Worm (Caenorhabditis elegans) whole organism, L1 larva: ENCODE data around the gene copd-1.

Experiments used
- C04F5.9 ChIP-seq: sonication (generic microtip); optimal IDR thresholded peaks from 2 replicates; lab custom pipeline; 2016; ENCODE audit warnings: missing genetic modification characterization, missing compliant biosample characterization
- C16A3.4 ChIP-seq: fragments of 150-350 bp; optimal IDR thresholded peaks from 2 replicates; lab custom pipeline; 2014; ENCODE audit warnings: missing biosample characterization, missing genetic modification characterization
- C34B4.2 ChIP-seq: sonication (generic microtip); optimal IDR thresholded peaks from 2 replicates; lab custom pipeline; 2017; ENCODE audit warnings: mild to moderate bottlenecking, missing genetic modification characterization, missing compliant biosample characterization
- F16B12.6 ChIP-seq: fragments of 150-350 bp; optimal IDR thresholded peaks from 2 replicates; lab custom pipeline; 2014; ENCODE audit warnings: missing biosample characterization, missing genetic modification characterization
- Y116A8C.19 ChIP-seq: sonication (generic microtip); optimal IDR thresholded peaks from 2 replicates; lab custom pipeline; 2016; ENCODE audit warnings: missing compliant biosample characterization, missing genetic modification characterization, borderline replicate concordance
- aha-1 ChIP-seq: fragments of 150-350 bp; optimal IDR thresholded peaks from 2 replicates; lab custom pipeline; 2014; ENCODE audit warnings: missing biosample characterization, missing genetic modification characterization
- alr-1 ChIP-seq: fragments of 200-800 bp; sonication (Bioruptor generic); optimal IDR thresholded peaks from 2 replicates; lab custom pipeline; 2018; ENCODE audit warnings: borderline replicate concordance, mild to moderate bottlenecking, missing genetic modification characterization, missing compliant biosample characterization
- aly-2 ChIP-seq: fragments of 150-350 bp; optimal IDR thresholded peaks from 2 replicates; lab custom pipeline; 2014; ENCODE audit warnings: missing biosample characterization, missing genetic modification characterization
- ama-1 ChIP-seq: fragments of 150-350 bp; optimal IDR thresholded peaks from 2 replicates; lab custom pipeline; 2014
- blmp-1 ChIP-seq: fragments of 150-350 bp; optimal IDR thresholded peaks from 2 replicates; lab custom pipeline; 2014; ENCODE audit warnings: missing biosample characterization, missing genetic modification characterization
- ceh-63 ChIP-seq: fragments of 200-800 bp; sonication (Bioruptor generic); optimal IDR thresholded peaks from 2 replicates; lab custom pipeline; 2018; ENCODE audit warnings: mild to moderate bottlenecking, missing genetic modification characterization, missing compliant biosample characterization
- ceh-88 ChIP-seq: fragments of 200-800 bp; sonication (Bioruptor generic); IDR thresholded peaks from 2 replicates; pipeline ENCODE4 v1.3.6; 2022; ENCODE audit warnings: missing genetic modification characterization, missing compliant biosample characterization
- ces-1 ChIP-seq: fragments of 150-350 bp; optimal IDR thresholded peaks from 2 replicates; lab custom pipeline; 2014; ENCODE audit warnings: missing biosample characterization, missing genetic modification reagents, missing genetic modification characterization
- dsc-1 ChIP-seq: sonication (generic microtip); optimal IDR thresholded peaks from 2 replicates; lab custom pipeline; 2016; ENCODE audit warnings: mild to moderate bottlenecking, missing genetic modification characterization, missing compliant biosample characterization
- efl-1 ChIP-seq, 4 experiments: fragments of 150-350 bp; optimal IDR thresholded peaks in 3 of 4; peaks in 1 of 4; 1 replicate in 1 of 4; 2 replicates in 3 of 4; lab custom pipeline; 2014; ENCODE audit warnings: missing biosample characterization in 2 of 4, missing genetic modification characterization in 2 of 4, missing genetic modification reagents in 2 of 4
- efl-3 ChIP-seq: fragments of 200-800 bp; sonication (Bioruptor generic); optimal IDR thresholded peaks from 2 replicates; lab custom pipeline; 2018; ENCODE audit warnings: mild to moderate bottlenecking, missing genetic modification characterization, missing compliant biosample characterization
- egl-13 ChIP-seq: sonication (generic microtip); optimal IDR thresholded peaks from 2 replicates; lab custom pipeline; 2016; ENCODE audit warnings: missing genotype, missing genetic modification reagents, missing genetic modification characterization, missing compliant biosample characterization
- egl-27 ChIP-seq, 2 experiments: fragments of 150-350 bp in 1 of 2; sonication (generic microtip); optimal IDR thresholded peaks; 3 replicates each; lab custom pipeline; 2017 to 2018; ENCODE audit warnings: missing biosample characterization in 2 of 2, missing genetic modification characterization in 2 of 2, missing genetic modification reagents in 2 of 2
- elt-2 ChIP-seq: sonication (generic microtip); optimal IDR thresholded peaks from 2 replicates; lab custom pipeline; 2016; ENCODE audit warnings: missing genetic modification characterization, mild to moderate bottlenecking, inconsistent platforms, missing compliant biosample characterization, missing genetic modification reagents
- ets-5 ChIP-seq: fragments of 200-800 bp; sonication (Bioruptor generic); IDR thresholded peaks from 2 replicates; pipeline ENCODE4 v1.3.6; 2022; ENCODE audit warnings: missing genetic modification characterization, missing compliant biosample characterization
- fkh-10 ChIP-seq: sonication (generic microtip); optimal IDR thresholded peaks from 2 replicates; lab custom pipeline; 2017; ENCODE audit warnings: missing biosample characterization, missing genetic modification reagents, missing genetic modification characterization
- fkh-4 ChIP-seq: sonication (generic microtip); optimal IDR thresholded peaks from 2 replicates; lab custom pipeline; 2016; ENCODE audit warnings: missing compliant biosample characterization, missing genetic modification characterization, borderline replicate concordance
- fos-1 ChIP-seq: fragments of 150-350 bp; optimal IDR thresholded peaks from 2 replicates; lab custom pipeline; 2014; ENCODE audit warnings: missing biosample characterization, missing genetic modification characterization
- hlh-17 ChIP-seq: fragments of 200-800 bp; sonication (Bioruptor generic); optimal IDR thresholded peaks from 2 replicates; lab custom pipeline; 2018; ENCODE audit warnings: missing genetic modification characterization, mild to moderate bottlenecking, missing compliant biosample characterization, moderate library complexity, borderline replicate concordance
- hpl-2 ChIP-seq: fragments of 150-350 bp; optimal IDR thresholded peaks from 2 replicates; lab custom pipeline; 2014; ENCODE audit warnings: missing biosample characterization, missing genetic modification reagents, missing genetic modification characterization
- isw-1 ChIP-seq: fragments of 200-800 bp; sonication (Bioruptor generic); IDR thresholded peaks from 2 replicates; pipeline ENCODE4 v1.3.6; 2022; ENCODE audit warnings: missing genetic modification characterization, missing compliant biosample characterization
- jun-1 ChIP-seq: fragments of 150-350 bp; optimal IDR thresholded peaks from 2 replicates; lab custom pipeline; 2014; ENCODE audit warnings: missing biosample characterization, missing genetic modification reagents, missing genetic modification characterization
- lin-13 ChIP-seq: fragments of 150-350 bp; optimal IDR thresholded peaks from 2 replicates; lab custom pipeline; 2014; ENCODE audit warnings: missing biosample characterization, missing genetic modification reagents, missing genetic modification characterization
- lin-35 ChIP-seq, 2 experiments: fragments of 150-350 bp; optimal IDR thresholded peaks; 2 replicates each; lab custom pipeline; 2014; ENCODE audit warnings: missing biosample characterization in 2 of 2, missing genetic modification characterization in 2 of 2, missing genetic modification reagents in 2 of 2
- mab-9 ChIP-seq: fragments of 200-800 bp; sonication (Bioruptor generic); IDR thresholded peaks from 2 replicates; pipeline ENCODE4 v1.3.6; 2022; ENCODE audit warnings: missing genetic modification reagents, missing genetic modification characterization, missing compliant biosample characterization
- mef-2 ChIP-seq: fragments of 150-350 bp; optimal IDR thresholded peaks from 2 replicates; lab custom pipeline; 2014; ENCODE audit warnings: missing biosample characterization, missing genetic modification characterization
- mep-1 ChIP-seq: fragments of 150-350 bp; optimal IDR thresholded peaks from 2 replicates; lab custom pipeline; 2014; ENCODE audit warnings: missing biosample characterization, missing genetic modification characterization
- nhr-12 ChIP-seq: sonication (generic microtip); optimal IDR thresholded peaks from 2 replicates; lab custom pipeline; 2017; ENCODE audit warnings: missing biosample characterization, missing genetic modification characterization
- nhr-20 ChIP-seq: sonication (generic microtip); optimal IDR thresholded peaks from 2 replicates; lab custom pipeline; 2016; ENCODE audit warnings: mild to moderate bottlenecking, missing genetic modification characterization, missing compliant biosample characterization
- nhr-237 ChIP-seq: fragments of 150-350 bp; optimal IDR thresholded peaks from 2 replicates; lab custom pipeline; 2014; ENCODE audit warnings: missing biosample characterization, missing genetic modification characterization
- nhr-47 ChIP-seq: sonication (generic microtip); optimal IDR thresholded peaks from 2 replicates; lab custom pipeline; 2016; ENCODE audit warnings: mild to moderate bottlenecking, missing genetic modification characterization, moderate library complexity, missing compliant biosample characterization
- nhr-71 ChIP-seq: sonication (generic microtip); optimal IDR thresholded peaks from 2 replicates; lab custom pipeline; 2016; ENCODE audit warnings: mild to moderate bottlenecking, missing genetic modification characterization, moderate library complexity, missing compliant biosample characterization
- nhr-76 ChIP-seq: sonication (generic microtip); optimal IDR thresholded peaks from 2 replicates; lab custom pipeline; 2017; ENCODE audit warnings: missing biosample characterization, missing genetic modification characterization
- nhr-85 ChIP-seq: sonication (generic microtip); peaks from one replicate; lab custom pipeline; 2016; ENCODE audit warnings: missing genetic modification characterization, inconsistent platforms, missing compliant biosample characterization
- nhr-90 ChIP-seq: sonication (generic microtip); optimal IDR thresholded peaks from 2 replicates; lab custom pipeline; 2016; ENCODE audit warnings: mild to moderate bottlenecking, missing genetic modification characterization, missing compliant biosample characterization; ENCODE audit not compliant: poor library complexity
- pag-3 ChIP-seq: sonication (generic microtip); optimal IDR thresholded peaks from 2 replicates; lab custom pipeline; 2017; ENCODE audit warnings: missing genetic modification characterization, mild to moderate bottlenecking, missing compliant biosample characterization, antibody characterized with exemption, borderline replicate concordance; ENCODE audit not compliant: insufficient read depth
- rnt-1 ChIP-seq: sonication (generic microtip); optimal IDR thresholded peaks from 2 replicates; lab custom pipeline; 2016; ENCODE audit warnings: mild to moderate bottlenecking, missing genetic modification characterization, moderate library complexity, missing compliant biosample characterization
- sox-4 ChIP-seq: sonication (generic microtip); optimal IDR thresholded peaks from 2 replicates; lab custom pipeline; 2016; ENCODE audit warnings: missing genetic modification characterization, missing compliant biosample characterization
- sptf-1 ChIP-seq: fragments of 150-350 bp; optimal IDR thresholded peaks from 2 replicates; lab custom pipeline; 2014; ENCODE audit warnings: missing biosample characterization, missing genetic modification characterization
- sup-37 ChIP-seq: fragments of 200-800 bp; sonication (Bioruptor generic); optimal IDR thresholded peaks from 2 replicates; lab custom pipeline; 2018; ENCODE audit warnings: mild to moderate bottlenecking, missing genetic modification characterization, missing compliant biosample characterization
- swsn-7 ChIP-seq: sonication (generic microtip); optimal IDR thresholded peaks from 2 replicates; lab custom pipeline; 2016; ENCODE audit warnings: missing genetic modification characterization, missing compliant biosample characterization
- tlp-1 ChIP-seq: fragments of 150-350 bp; optimal IDR thresholded peaks from 2 replicates; lab custom pipeline; 2014; ENCODE audit warnings: missing biosample characterization, missing genetic modification characterization
- unc-130 ChIP-seq: fragments of 150-350 bp; optimal IDR thresholded peaks from 2 replicates; lab custom pipeline; 2017; ENCODE audit warnings: missing biosample characterization, missing genetic modification characterization, inconsistent platforms
- unc-30 ChIP-seq: sonication (generic microtip); optimal IDR thresholded peaks from 2 replicates; lab custom pipeline; 2017; ENCODE audit warnings: missing biosample characterization, missing genetic modification characterization
- unc-62 ChIP-seq: fragments of 150-350 bp; optimal IDR thresholded peaks from 2 replicates; lab custom pipeline; 2014; ENCODE audit warnings: missing biosample characterization, missing genetic modification reagents, missing genetic modification characterization
- vab-15 ChIP-seq: sonication (generic microtip); optimal IDR thresholded peaks from 2 replicates; lab custom pipeline; 2017; ENCODE audit warnings: missing genotype, mild to moderate bottlenecking, missing genetic modification characterization, missing compliant biosample characterization
- xbp-1 ChIP-seq: sonication (generic microtip); optimal IDR thresholded peaks from 2 replicates; lab custom pipeline; 2016; ENCODE audit warnings: missing genetic modification characterization, missing compliant biosample characterization
- zag-1 ChIP-seq: fragments of 150-350 bp; optimal IDR thresholded peaks from 2 replicates; lab custom pipeline; 2014; ENCODE audit warnings: missing biosample characterization, missing genetic modification characterization
- ztf-11 ChIP-seq, 2 experiments: sonication (generic microtip); optimal IDR thresholded peaks; 2 replicates each; lab custom pipeline; 2016 to 2017; ENCODE audit warnings: missing genetic modification characterization in 2 of 2, missing biosample characterization in 1 of 2, missing compliant biosample characterization in 1 of 2

copd-1 gene

ce11 chrIII:6604317-6604716 lies 20.5 kb downstream of the copd-1 start (continued):
- TF ChIP-seq efl-1 (optimal IDR thresholded peaks at IDR 0.05; lab: Kevin White, UChicago) (no peak), efl-1 (GFP tag; optimal IDR thresholded peaks at IDR 0.05 in 1 of 2; lab: Kevin White, UChicago) (peak in 1 of 2 experiments; percentile 12), elt-2 (no peak), efl-3 (GFP tag; lab: Kevin White, UChicago) (no peak), rnt-1 (tag; lab: Kevin White, UChicago) (peak; percentile 4), Y116A8C.19 (tag; lab: Kevin White, UChicago) (no peak), ces-1 (no peak), dsc-1 (no peak), ceh-63 (GFP tag; lab: Kevin White, UChicago) (no peak), C16A3.4 (no peak), sup-37 (GFP tag; lab: Kevin White, UChicago) (no peak), tlp-1 (no peak), egl-13 (tag; lab: Kevin White, UChicago) (no peak), nhr-85 (tag; lab: Kevin White, UChicago) (no peak), aly-2 (tag; lab: Kevin White, UChicago) (no peak), lin-13 (GFP tag; lab: Kevin White, UChicago) (no peak), ztf-11 (tag; optimal IDR thresholded peaks at IDR 0.05; lab: Kevin White, UChicago) (no peak), jun-1 (peak; percentile 15), lin-35 (GFP tag; optimal IDR thresholded peaks at IDR 0.05; lab: Kevin White, UChicago) (peak; percentile 14 to 58), mep-1 (tag; lab: Kevin White, UChicago) (no peak), fkh-4 (tag; lab: Kevin White, UChicago) (no peak), nhr-237 (tag; lab: Kevin White, UChicago) (no peak), unc-62 (GFP tag; lab: Kevin White, UChicago) (no peak), vab-15 (tag; lab: Kevin White, UChicago) (no peak), hpl-2 (GFP tag; lab: Kevin White, UChicago) (no peak), fos-1 (tag; lab: Kevin White, UChicago) (no peak), C04F5.9 (no peak), C34B4.2 (tag; lab: Kevin White, UChicago) (no peak), ceh-88 (GFP tag; lab: Robert Waterston, UW) (no peak), fkh-10 (GFP tag; lab: Kevin White, UChicago) (no peak), nhr-71 (tag; lab: Kevin White, UChicago) (peak; percentile 0), mab-9 (no peak), nhr-20 (tag; lab: Kevin White, UChicago) (no peak), sptf-1 (tag; lab: Kevin White, UChicago) (no peak), isw-1 (GFP tag; lab: Robert Waterston, UW) (no peak), nhr-90 (tag; lab: Kevin White, UChicago) (no peak), pag-3 (tag; lab: Kevin White, UChicago) (no peak), aha-1 (tag; lab: Kevin White, UChicago) (no peak), hlh-17 (GFP tag; lab: Kevin White, UChicago) (no peak), swsn-7 (no peak), ama-1 (lab: Kevin White, UChicago) (no peak), nhr-12 (tag; lab: Kevin White, UChicago) (no peak), unc-130 (tag; lab: Kevin White, UChicago) (no peak), blmp-1 (tag; lab: Kevin White, UChicago) (peak; percentile 76), xbp-1 (no peak), zag-1 (tag; lab: Kevin White, UChicago) (no peak), nhr-47 (no peak), ets-5 (GFP tag; lab: Robert Waterston, UW) (no peak), alr-1 (tag; lab: Kevin White, UChicago) (no peak), F16B12.6 (tag; lab: Kevin White, UChicago) (no peak), egl-27 (tag; optimal IDR thresholded peaks at IDR 0.05; lab: Kevin White, UChicago) (no peak), sox-4 (tag; lab: Kevin White, UChicago) (no peak), unc-30 (tag; lab: Kevin White, UChicago) (no peak), nhr-76 (tag; lab: Kevin White, UChicago) (no peak), mef-2 (no peak)
